Fruit fly (Drosophila melanogaster): ENCODE data around the gene Ctr9.

The Ctr9 gene

dm6 chr3L:1305317-1305716 lies 1.7 kb upstream of the Ctr9 start:
- TF ChIP-seq CG17801 (GFP tag; optimal IDR thresholded peaks at IDR 0.05; ENCODE audit: partially characterized antibody) = no peak

dm6 chr3L:1313039-1313766 lies 6.2 kb downstream of the Ctr9 start, which contains the start of the genes sturkopf and Herc4:
TSS of gene sturkopf (minus strand) at chr3L:1313377.
TSS of gene Herc4 (plus strand) at chr3L:1313696.
- TF ChIP-seq CG17801 (GFP tag; optimal IDR thresholded peaks at IDR 0.05; ENCODE audit: partially characterized antibody) = peak; percentile 9

- TF ChIP-seq CG17801 (GFP tag; optimal IDR thresholded peaks at IDR 0.05; ENCODE audit: partially characterized antibody) = peak; percentile 13
Observed at dm6 chr3L:1318241-1318640, 11.2 kb downstream of the Ctr9 start, which contains the start of gene Myo61F. TSS of gene Myo61F (plus strand) at chr3L:1318480.

- no peak for TF ChIP-seq CG17801 (GFP tag; optimal IDR thresholded peaks at IDR 0.05; ENCODE audit: partially characterized antibody)
Observed at dm6 chr3L:1319097-1319725, 12.2 kb downstream of the Ctr9 start.

- TF ChIP-seq CG17801 (GFP tag; optimal IDR thresholded peaks at IDR 0.05; ENCODE audit: partially characterized antibody) = peak; percentile 62
Observed at dm6 chr3L:1320230-1320930, 13.4 kb downstream of the Ctr9 start.

dm6 chr3L:1320931-1321556 lies 14.0 kb downstream of the Ctr9 start:
- TF ChIP-seq CG17801 (GFP tag; optimal IDR thresholded peaks at IDR 0.05; ENCODE audit: partially characterized antibody) = no peak

dm6 chr3L:1322159-1322558 lies 15.1 kb downstream of the Ctr9 start:
- no peak for TF ChIP-seq CG17801 (GFP tag; optimal IDR thresholded peaks at IDR 0.05; ENCODE audit: partially characterized antibody)

dm6 chr3L:1322706-1323105 lies 15.7 kb downstream of the Ctr9 start, which contains the start of gene CG9184:
TSS of gene CG9184 (minus strand) at chr3L:1322806.
- no peak for TF ChIP-seq CG17801 (GFP tag; optimal IDR thresholded peaks at IDR 0.05; ENCODE audit: partially characterized antibody)

- TF ChIP-seq CG17801 (GFP tag; optimal IDR thresholded peaks at IDR 0.05; ENCODE audit: partially characterized antibody) = no peak
Observed at dm6 chr3L:1323136-1323535, 16.1 kb downstream of the Ctr9 start.

dm6 chr3L:1324818-1325625 lies 18.0 kb downstream of the Ctr9 start:
- TF ChIP-seq CG17801 (GFP tag; optimal IDR thresholded peaks at IDR 0.05; ENCODE audit: partially characterized antibody) = no peak

dm6 chr3L:1325626-1325937 lies 18.6 kb downstream of the Ctr9 start:
- no peak for TF ChIP-seq CG17801 (GFP tag; optimal IDR thresholded peaks at IDR 0.05; ENCODE audit: partially characterized antibody)

dm6 chr3L:1329724-1330123 lies 22.7 kb downstream of the Ctr9 start, which contains the start of gene ND-ACP:
TSS of gene ND-ACP (plus strand) at chr3L:1329949.
- TF ChIP-seq CG17801 (GFP tag; optimal IDR thresholded peaks at IDR 0.05; ENCODE audit: partially characterized antibody) = no peak

dm6 chr3L:1330420-1330819 lies 23.4 kb downstream of the Ctr9 start:
- TF ChIP-seq CG17801 (GFP tag; optimal IDR thresholded peaks at IDR 0.05; ENCODE audit: partially characterized antibody) = no peak

- TF ChIP-seq CG17801 (GFP tag; optimal IDR thresholded peaks at IDR 0.05; ENCODE audit: partially characterized antibody) = no peak
Observed at dm6 chr3L:1331542-1331941, 24.5 kb downstream of the Ctr9 start, which contains the start of gene msd1. TSS of gene msd1 (plus strand) at chr3L:1331744.

All from ovary, adult (tissue).